Fruit fly (Drosophila melanogaster) whole organism, prepupa: ENCODE results near the gene trr.

Experiments used
- Blimp-1 ChIP-seq: fragments of 200-800 bp; sonication (Bioruptor generic); optimal IDR thresholded peaks from 3 replicates; lab custom pipeline; 2017; ENCODE audit warnings: missing biosample characterization, missing genetic modification characterization, mild to moderate bottlenecking, moderate library complexity, missing genetic modification reagents
- CG10631 ChIP-seq: fragments of 200-800 bp; sonication (Bioruptor generic); optimal IDR thresholded peaks from 2 replicates; lab custom pipeline; 2016; ENCODE audit warnings: missing biosample characterization, missing genetic modification characterization
- CG10669 ChIP-seq: fragments of 200-800 bp; sonication (Bioruptor generic); optimal IDR thresholded peaks from 3 replicates; lab custom pipeline; 2018; ENCODE audit warnings: missing biosample characterization, mild to moderate bottlenecking, missing genetic modification characterization, moderate library complexity
- CG11294 ChIP-seq: fragments of 200-800 bp; sonication (Bioruptor generic); IDR thresholded peaks from 2 replicates; pipeline ENCODE4 v1.3.6; 2022; ENCODE audit warnings: missing biosample characterization, missing genetic modification characterization
- CG11762 ChIP-seq: fragments of 200-800 bp; sonication (Bioruptor generic); optimal IDR thresholded peaks from 3 replicates; lab custom pipeline; 2016; ENCODE audit warnings: missing biosample characterization, missing genetic modification characterization; ENCODE audit not compliant: insufficient read depth
- CG11902 ChIP-seq: fragments of 200-800 bp; sonication (Bioruptor generic); optimal IDR thresholded peaks from 3 replicates; lab custom pipeline; 2016; ENCODE audit warnings: missing biosample characterization, missing genetic modification characterization
- CG15336 ChIP-seq: fragments of 200-800 bp; sonication (Bioruptor generic); IDR thresholded peaks from 2 replicates; pipeline ENCODE4 v1.3.6; 2022; ENCODE audit warnings: missing biosample characterization, missing genetic modification characterization
- CG1621 ChIP-seq: fragments of 200-800 bp; sonication (Bioruptor generic); optimal IDR thresholded peaks from 3 replicates; lab custom pipeline; 2018; ENCODE audit warnings: missing biosample characterization, mild to moderate bottlenecking, missing genetic modification characterization
- CG31627 ChIP-seq: fragments of 200-800 bp; sonication (Bioruptor generic); optimal IDR thresholded peaks from 3 replicates; lab custom pipeline; 2016; ENCODE audit warnings: missing biosample characterization, missing genetic modification characterization
- CG32006 ChIP-seq: fragments of 200-800 bp; sonication (Bioruptor generic); optimal IDR thresholded peaks from 3 replicates; lab custom pipeline; 2017; ENCODE audit warnings: missing biosample characterization, mild to moderate bottlenecking, missing genetic modification characterization
- CG34406 ChIP-seq: fragments of 200-800 bp; sonication (Bioruptor generic); optimal IDR thresholded peaks from 3 replicates; lab custom pipeline; 2016; ENCODE audit warnings: missing biosample characterization, missing genetic modification characterization
- CG3919 ChIP-seq: fragments of 200-800 bp; sonication (Bioruptor generic); optimal IDR thresholded peaks from 3 replicates; lab custom pipeline; 2016; ENCODE audit warnings: missing biosample characterization, missing genetic modification characterization
- CG4318 ChIP-seq: fragments of 200-800 bp; sonication (Bioruptor generic); optimal IDR thresholded peaks from 3 replicates; lab custom pipeline; 2017; ENCODE audit warnings: missing biosample characterization, mild to moderate bottlenecking, missing genetic modification characterization
- CG6163 ChIP-seq: fragments of 200-800 bp; sonication (Bioruptor generic); IDR thresholded peaks from 3 replicates; pipeline ENCODE4 v1.3.6; 2022; ENCODE audit warnings: missing biosample characterization, missing genetic modification characterization
- CG6276 ChIP-seq: fragments of 200-800 bp; sonication (Bioruptor generic); optimal IDR thresholded peaks from 2 replicates; lab custom pipeline; 2017; ENCODE audit warnings: missing biosample characterization, mild to moderate bottlenecking, missing genetic modification characterization
- CG6792 ChIP-seq: fragments of 200-800 bp; sonication (Bioruptor generic); optimal IDR thresholded peaks from 3 replicates; lab custom pipeline; 2016; ENCODE audit warnings: missing biosample characterization, missing genetic modification characterization
- CG6808 ChIP-seq: fragments of 200-800 bp; sonication (Bioruptor generic); optimal IDR thresholded peaks from 3 replicates; lab custom pipeline; 2017; ENCODE audit warnings: missing biosample characterization, missing genetic modification characterization, mild to moderate bottlenecking, moderate library complexity, missing genetic modification reagents
- CG6854 ChIP-seq: fragments of 200-800 bp; sonication (Bioruptor generic); optimal IDR thresholded peaks from 2 replicates; lab custom pipeline; 2017; ENCODE audit warnings: missing biosample characterization, mild to moderate bottlenecking, missing genetic modification characterization
- CG7368 ChIP-seq: fragments of 200-800 bp; sonication (Bioruptor generic); optimal IDR thresholded peaks from 3 replicates; lab custom pipeline; 2016; ENCODE audit warnings: missing biosample characterization, missing genetic modification characterization
- CG8119 ChIP-seq: fragments of 200-800 bp; sonication (Bioruptor generic); IDR thresholded peaks from 3 replicates; pipeline ENCODE4 v1.3.6; 2022; ENCODE audit warnings: missing biosample characterization, missing genetic modification characterization
- CG8632 ChIP-seq: fragments of 200-800 bp; sonication (Bioruptor generic); optimal IDR thresholded peaks from 3 replicates; lab custom pipeline; 2016; ENCODE audit warnings: missing biosample characterization, missing genetic modification characterization
- CG9139 ChIP-seq: fragments of 200-800 bp; sonication (Bioruptor generic); optimal IDR thresholded peaks from 3 replicates; lab custom pipeline; 2017; ENCODE audit warnings: missing biosample characterization, mild to moderate bottlenecking, missing genetic modification characterization
- Eip78C ChIP-seq: fragments of 200-800 bp; sonication (Bioruptor generic); peaks from one replicate; lab custom pipeline; 2016; ENCODE audit warnings: missing biosample characterization, missing genetic modification characterization
- Eip93F ChIP-seq: fragments of 200-800 bp; sonication (Bioruptor generic); optimal IDR thresholded peaks from 2 replicates; lab custom pipeline; 2016; ENCODE audit warnings: missing biosample characterization, mild to moderate bottlenecking, missing genetic modification characterization
- Ets96B ChIP-seq: fragments of 200-800 bp; optimal IDR thresholded peaks from 2 replicates; lab custom pipeline; 2019; ENCODE audit warnings: missing biosample characterization, mild to moderate bottlenecking, missing genetic modification characterization, moderate library complexity
- Gug ChIP-seq: fragments of 200-800 bp; sonication (Bioruptor generic); IDR thresholded peaks from 2 replicates; pipeline ENCODE4 v1.3.6; 2022; ENCODE audit warnings: missing biosample characterization, missing genetic modification characterization
- Hr38 ChIP-seq: sonication (Bioruptor generic); optimal IDR thresholded peaks from 2 replicates; lab custom pipeline; 2016; ENCODE audit warnings: missing biosample characterization, missing genetic modification characterization
- Lpt ChIP-seq: fragments of 200-800 bp; sonication (Bioruptor generic); optimal IDR thresholded peaks from 3 replicates; lab custom pipeline; 2016; ENCODE audit warnings: missing biosample characterization, missing genetic modification characterization
- Met ChIP-seq: fragments of 200-800 bp; sonication (Bioruptor generic); optimal IDR thresholded peaks from 3 replicates; lab custom pipeline; 2016; ENCODE audit warnings: missing biosample characterization, missing genetic modification characterization
- OdsH ChIP-seq: fragments of 200-800 bp; sonication (Bioruptor generic); optimal IDR thresholded peaks from 3 replicates; lab custom pipeline; 2016; ENCODE audit warnings: missing biosample characterization, missing genetic modification characterization
- Smox ChIP-seq: fragments of 200-800 bp; sonication (Bioruptor generic); optimal IDR thresholded peaks from 3 replicates; lab custom pipeline; 2016; ENCODE audit warnings: missing biosample characterization, missing genetic modification characterization
- Sox14 ChIP-seq: fragments of 200-800 bp; sonication (Bioruptor generic); optimal IDR thresholded peaks from 3 replicates; lab custom pipeline; 2016; ENCODE audit warnings: missing biosample characterization, missing genetic modification characterization
- Sox15 ChIP-seq: fragments of 200-800 bp; sonication (Bioruptor generic); optimal IDR thresholded peaks from 3 replicates; lab custom pipeline; 2016; ENCODE audit warnings: missing biosample characterization, missing genetic modification characterization
- achi ChIP-seq: fragments of 200-800 bp; sonication (Bioruptor generic); optimal IDR thresholded peaks from 3 replicates; lab custom pipeline; 2016; ENCODE audit warnings: missing biosample characterization, missing genetic modification characterization
- acj6 ChIP-seq: fragments of 200-800 bp; sonication (Bioruptor generic); optimal IDR thresholded peaks from 3 replicates; lab custom pipeline; 2016; ENCODE audit warnings: missing biosample characterization, missing genetic modification characterization
- cyc ChIP-seq: fragments of 200-800 bp; sonication (Bioruptor generic); optimal IDR thresholded peaks from 3 replicates; lab custom pipeline; 2016; ENCODE audit warnings: missing biosample characterization, missing genetic modification characterization
- dac ChIP-seq: fragments of 200-800 bp; sonication (Bioruptor generic); optimal IDR thresholded peaks from 2 replicates; lab custom pipeline; 2017; ENCODE audit warnings: missing biosample characterization, mild to moderate bottlenecking, missing genetic modification characterization
- eg ChIP-seq: fragments of 200-800 bp; sonication (Bioruptor generic); IDR thresholded peaks from 3 replicates; pipeline ENCODE4 v1.3.6; 2022; ENCODE audit warnings: missing biosample characterization, missing genetic modification characterization
- esn ChIP-seq: fragments of 200-800 bp; sonication (Bioruptor generic); optimal IDR thresholded peaks from 2 replicates; lab custom pipeline; 2016; ENCODE audit warnings: missing biosample characterization, mild to moderate bottlenecking, missing genetic modification characterization, moderate library complexity
- fd85E ChIP-seq: fragments of 200-800 bp; sonication (Bioruptor generic); optimal IDR thresholded peaks from 3 replicates; lab custom pipeline; 2016; ENCODE audit warnings: missing biosample characterization, missing genetic modification characterization
- fkh ChIP-seq: fragments of 200-800 bp; sonication (Bioruptor generic); optimal IDR thresholded peaks from 3 replicates; lab custom pipeline; 2017; ENCODE audit warnings: missing biosample characterization, mild to moderate bottlenecking, missing genetic modification characterization, moderate library complexity
- lz ChIP-seq: fragments of 200-800 bp; sonication (Bioruptor generic); optimal IDR thresholded peaks from 3 replicates; lab custom pipeline; 2016; ENCODE audit warnings: missing biosample characterization, missing genetic modification characterization
- net ChIP-seq: fragments of 200-800 bp; sonication (Bioruptor generic); optimal IDR thresholded peaks from 3 replicates; lab custom pipeline; 2016; ENCODE audit warnings: missing biosample characterization, missing genetic modification characterization
- pdm3 ChIP-seq: fragments of 200-800 bp; sonication (Bioruptor generic); optimal IDR thresholded peaks from 3 replicates; lab custom pipeline; 2016; ENCODE audit warnings: missing biosample characterization, missing genetic modification characterization
- salr ChIP-seq, 2 experiments: fragments of 200-800 bp; sonication (Bioruptor generic); optimal IDR thresholded peaks; 3 replicates each; lab custom pipeline; 2016 to 2018; ENCODE audit warnings: missing biosample characterization in 2 of 2, missing genetic modification characterization in 2 of 2, mild to moderate bottlenecking in 1 of 2
- spab ChIP-seq: fragments of 200-800 bp; sonication (Bioruptor generic); optimal IDR thresholded peaks from 2 replicates; lab custom pipeline; 2017; ENCODE audit warnings: missing biosample characterization, mild to moderate bottlenecking, missing genetic modification characterization, missing genetic modification reagents
- ss ChIP-seq, 2 experiments: fragments of 200-800 bp; sonication (Bioruptor generic); optimal IDR thresholded peaks; 2 replicates in 1 of 2; 3 replicates in 1 of 2; lab custom pipeline; 2017 to 2018; ENCODE audit warnings: mild to moderate bottlenecking in 2 of 2, missing biosample characterization in 2 of 2, missing genetic modification characterization in 2 of 2, moderate library complexity in 1 of 2
- svp ChIP-seq: fragments of 200-800 bp; sonication (Bioruptor generic); peaks from one replicate; lab custom pipeline; 2016; ENCODE audit warnings: missing biosample characterization, missing genetic modification characterization
- topi ChIP-seq: fragments of 200-800 bp; sonication (Bioruptor generic); optimal IDR thresholded peaks from 3 replicates; lab custom pipeline; 2016; ENCODE audit warnings: missing biosample characterization, missing genetic modification characterization

The trr gene

DNA sequence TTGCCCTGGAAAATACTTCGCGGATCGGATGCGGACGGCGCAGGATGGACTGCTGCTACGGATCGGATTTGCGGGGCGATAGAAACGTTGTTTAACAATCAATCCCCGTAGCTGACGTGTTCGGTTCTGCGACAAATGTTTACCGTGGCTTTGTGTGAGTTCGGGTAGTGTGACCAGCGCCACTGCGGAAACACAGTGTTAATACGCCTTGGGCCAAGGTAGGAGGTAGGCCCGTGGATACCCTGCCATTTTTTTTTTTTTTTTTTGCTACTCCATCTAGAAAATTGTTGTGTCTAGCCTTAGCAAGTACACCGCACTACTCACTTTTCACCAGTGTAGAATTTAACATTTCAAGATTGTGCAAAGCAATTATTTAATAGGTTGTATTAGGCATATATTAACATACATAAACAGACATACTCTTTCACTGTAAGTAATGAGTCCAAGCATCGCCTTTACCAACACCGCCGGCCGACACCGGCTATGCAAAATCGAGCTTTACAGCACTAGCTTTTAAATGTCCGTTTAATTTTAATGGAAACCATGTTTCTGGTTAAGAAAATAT is 28.0 kb downstream of the trr start, which contains the start of gene deltaCOP (continued):
- TF ChIP-seq OdsH (GFP tag; lab: Kevin White, UChicago): no peak
- peak; percentile 73; the same call in 2 of the 3 replicates for TF ChIP-seq CG8119 (GFP tag; lab: Robert Waterston, UW)
- TF ChIP-seq Sox15 (GFP tag; lab: Kevin White, UChicago): peak; percentile 84
- TF ChIP-seq Smox (GFP tag; lab: Kevin White, UChicago): no peak
- TF ChIP-seq Lpt (GFP tag; lab: Kevin White, UChicago): peak; percentile 77
- TF ChIP-seq Met: no peak
- peak; percentile 81 for TF ChIP-seq net (GFP tag; lab: Kevin White, UChicago)
- peak; percentile 16 for TF ChIP-seq CG6854
- no peak for TF ChIP-seq dac (GFP tag; lab: Kevin White, UChicago)
- TF ChIP-seq cyc: peak; percentile 89
- peak; percentile 93 for TF ChIP-seq Sox14 (GFP tag; lab: Kevin White, UChicago)
- peak; percentile 92 for TF ChIP-seq CG31627 (GFP tag; lab: Kevin White, UChicago)
- TF ChIP-seq ss (GFP tag; optimal IDR thresholded peaks at IDR 0.05; lab: Kevin White, UChicago): peak in 1 of 2 experiments; percentile 80
- peak; percentile 77 for TF ChIP-seq Gug
- no peak for TF ChIP-seq fkh
- TF ChIP-seq spab (GFP tag; lab: Kevin White, UChicago): no peak
- TF ChIP-seq Ets96B (tag; lab: Kevin White, UChicago): peak; percentile 72
- TF ChIP-seq esn (GFP tag; lab: Kevin White, UChicago): peak; percentile 92
- no peak for TF ChIP-seq salr (GFP tag; optimal IDR thresholded peaks at IDR 0.05; lab: Kevin White, UChicago)
- no peak for TF ChIP-seq CG6808 (GFP tag; lab: Kevin White, UChicago)
- TF ChIP-seq CG7368 (GFP tag; lab: Kevin White, UChicago): peak; percentile 77
- peak; percentile 72 for TF ChIP-seq CG11294 (GFP tag; lab: Robert Waterston, UW)
- peak; percentile 82 for TF ChIP-seq CG6163
- TF ChIP-seq CG10631 (GFP tag; lab: Kevin White, UChicago): no peak
- TF ChIP-seq CG34406 (GFP tag; lab: Kevin White, UChicago): peak; percentile 83
- TF ChIP-seq acj6 (GFP tag; lab: Kevin White, UChicago): no peak
- TF ChIP-seq CG10669: no peak
- TF ChIP-seq eg: peak; percentile 72; the same call in 2 of the 3 replicates
- peak; percentile 87 for TF ChIP-seq CG32006 (GFP tag; lab: Kevin White, UChicago)
- no peak for TF ChIP-seq pdm3 (GFP tag; lab: Kevin White, UChicago)
- no peak for TF ChIP-seq fd85E (GFP tag; lab: Kevin White, UChicago)
- peak; percentile 84 for TF ChIP-seq achi (GFP tag; lab: Kevin White, UChicago)
- no peak for TF ChIP-seq CG6276

DNA sequence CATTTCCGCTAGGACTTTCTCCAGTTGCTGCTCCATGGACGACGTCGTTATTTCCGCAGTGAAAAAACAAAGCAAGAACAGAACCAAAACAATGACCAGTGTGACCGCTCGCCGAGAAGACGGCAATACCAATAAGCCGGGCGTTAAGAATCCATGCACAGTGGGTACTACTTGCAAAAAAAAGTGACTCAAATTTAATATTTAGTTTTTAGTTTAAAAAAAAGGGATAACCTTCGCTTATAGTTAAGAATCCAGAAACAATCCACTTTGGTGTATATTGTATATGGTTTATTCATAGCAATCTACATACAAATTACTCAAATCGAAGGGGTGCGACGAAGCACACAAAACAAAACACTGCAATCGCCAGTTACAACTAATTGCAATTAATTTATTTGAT is 30.9 kb downstream of the trr start, which contains the start of gene Lamtor5:
TSS of gene Lamtor5 (minus strand) at position 105 of the 400 bp plus-strand sequence.
- TF ChIP-seq CG32006 (GFP tag; lab: Kevin White, UChicago) (peak; percentile 37), CG8632 (GFP tag; lab: Kevin White, UChicago) (peak; percentile 36), CG11762 (GFP tag; lab: Kevin White, UChicago) (no peak), Smox (GFP tag; lab: Kevin White, UChicago) (peak; percentile 51), CG11902 (GFP tag; lab: Kevin White, UChicago) (no peak), CG11294 (GFP tag; lab: Robert Waterston, UW) (no peak), CG4318 (GFP tag; lab: Kevin White, UChicago) (no peak), dac (GFP tag; lab: Kevin White, UChicago) (no peak), Ets96B (tag; lab: Kevin White, UChicago) (peak; percentile 36), acj6 (GFP tag; lab: Kevin White, UChicago) (peak; percentile 49), CG9139 (no peak), salr (GFP tag; optimal IDR thresholded peaks at IDR 0.05; lab: Kevin White, UChicago) (no peak), CG31627 (GFP tag; lab: Kevin White, UChicago) (peak; percentile 47), topi (GFP tag; lab: Kevin White, UChicago) (peak; percentile 70), Hr38 (GFP tag; lab: Kevin White, UChicago) (no peak), net (GFP tag; lab: Kevin White, UChicago) (peak; percentile 44), svp (GFP tag; lab: Kevin White, UChicago) (peak; percentile 83), CG10631 (GFP tag; lab: Kevin White, UChicago) (peak; percentile 48), Blimp-1 (GFP tag; lab: Kevin White, UChicago) (peak; percentile 10), spab (GFP tag; lab: Kevin White, UChicago) (no peak), CG15336 (GFP tag; lab: Robert Waterston, UW) (peak; percentile 55), CG6792 (peak; percentile 24), cyc (peak; percentile 14), lz (GFP tag; lab: Kevin White, UChicago) (peak; percentile 63), Eip93F (GFP tag; lab: Kevin White, UChicago) (no peak), Eip78C (GFP tag; lab: Kevin White, UChicago) (peak; percentile 72), CG3919 (GFP tag; lab: Kevin White, UChicago) (peak; percentile 38), CG6854 (no peak), Sox14 (GFP tag; lab: Kevin White, UChicago) (peak; percentile 82), CG1621 (tag; lab: Kevin White, UChicago) (no peak)
